Fruit fly (Drosophila melanogaster): ENCODE measurements around the gene CG7215.

The CG7215 gene

DNA sequence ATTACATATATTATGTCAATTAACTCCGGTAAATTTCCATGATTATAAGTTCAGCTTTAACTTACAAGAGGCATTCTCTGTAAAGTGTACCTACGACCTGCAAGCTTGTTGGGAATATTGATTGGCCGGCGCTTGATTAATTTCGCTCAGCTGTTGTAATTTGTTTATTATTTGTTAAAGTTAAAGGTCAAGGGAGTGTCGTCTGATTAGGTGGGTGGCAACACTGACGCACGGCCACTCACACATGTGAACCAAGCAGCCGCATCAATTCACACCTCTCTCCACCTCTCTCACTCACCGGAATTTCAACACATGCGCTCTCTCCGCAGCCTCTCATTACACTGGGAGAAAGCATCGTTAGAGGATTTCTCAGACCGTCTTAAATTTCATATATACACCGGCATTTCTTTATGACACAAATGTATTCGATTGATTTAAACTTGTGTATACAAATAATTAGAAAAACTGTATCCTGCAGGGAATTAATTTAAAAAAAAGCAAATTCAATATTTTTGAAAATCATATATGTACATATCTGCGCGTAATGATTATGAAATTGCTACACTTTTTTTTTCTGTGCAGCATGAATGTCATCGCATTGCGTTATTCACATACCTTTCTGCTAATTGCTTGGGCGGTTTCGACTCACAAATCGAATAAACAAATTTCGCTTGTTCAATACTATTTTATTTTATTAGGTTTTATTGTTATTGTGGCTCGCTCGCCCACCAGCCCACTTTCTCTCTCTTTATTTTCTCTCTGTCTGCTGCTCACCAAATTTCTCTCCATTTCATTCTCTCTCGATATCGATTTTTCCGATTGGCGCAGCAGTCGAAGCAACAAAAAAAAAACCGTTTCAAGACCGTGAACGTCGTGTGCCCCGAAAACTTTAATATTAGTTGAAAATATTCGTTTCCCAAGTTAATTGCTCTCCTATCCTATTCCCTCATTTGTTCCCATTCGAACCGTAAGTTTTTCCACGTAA, 5.2 kb upstream of the CG7215 start (continued):
- TF ChIP-seq sqz (GFP tag; optimal IDR thresholded peaks at IDR 0.05) (peak; percentile 81), CG8388 (GFP tag; optimal IDR thresholded peaks at IDR 0.05) (peak; percentile 92), sug (tag; optimal IDR thresholded peaks at IDR 0.05) (peak; percentile 89), Ada2b (GFP tag; IDR thresholded peaks at IDR 0.05) (peak; percentile 84), aop (GFP tag; IDR thresholded peaks at IDR 0.05) (peak; percentile 15; the same call in 1 of the 2 replicates), lilli (GFP tag; optimal IDR thresholded peaks at IDR 0.05) (peak; percentile 93), CG2120 (GFP tag; optimal IDR thresholded peaks at IDR 0.05) (peak; percentile 94), psq (GFP tag; optimal IDR thresholded peaks at IDR 0.05) (peak; percentile 66), CG8765 (GFP tag; IDR thresholded peaks at IDR 0.05) (peak; percentile 60), eyg (GFP tag; optimal IDR thresholded peaks at IDR 0.05) (peak; percentile 79), Bgb (GFP tag; IDR thresholded peaks at IDR 0.05; ENCODE audit: partially characterized antibody) (no peak), kni (GFP tag; optimal IDR thresholded peaks at IDR 0.05) (peak; percentile 85), HmgD (GFP tag; optimal IDR thresholded peaks at IDR 0.05) (peak; percentile 79), ham (GFP tag; IDR thresholded peaks at IDR 0.05) (no peak), CG15696 (tag; optimal IDR thresholded peaks at IDR 0.05) (peak; percentile 91), CG3281 (GFP tag; optimal IDR thresholded peaks at IDR 0.05) (peak; percentile 94), chinmo (GFP tag; IDR thresholded peaks at IDR 0.05; ENCODE audit: partially characterized antibody) (0 out of 4 replicates have a peak, but pooled peaks have one; percentile 32), BtbVII (GFP tag; optimal IDR thresholded peaks at IDR 0.05) (peak; percentile 92), NC2β (GFP tag; optimal IDR thresholded peaks at IDR 0.05) (peak; percentile 88), Atf-2 (GFP tag; optimal IDR thresholded peaks at IDR 0.05) (peak; percentile 92), unpg (GFP tag; optimal IDR thresholded peaks at IDR 0.05) (peak; percentile 93), so (GFP tag; IDR thresholded peaks at IDR 0.05) (peak; percentile 90), trem (tag; optimal IDR thresholded peaks at IDR 0.05) (peak; percentile 86), CG31224 (GFP tag; IDR thresholded peaks at IDR 0.05) (peak; percentile 77), croc (GFP tag; conservative IDR thresholded peaks at IDR 0.05) (peak; percentile 90), CG6254 (GFP tag; optimal IDR thresholded peaks at IDR 0.05) (peak; percentile 91), HLH54F (GFP tag; optimal IDR thresholded peaks at IDR 0.05) (peak; percentile 92), tio (GFP tag; optimal IDR thresholded peaks at IDR 0.05) (peak; percentile 94), br (optimal IDR thresholded peaks at IDR 0.05) (no peak), HHEX (GFP tag; optimal IDR thresholded peaks at IDR 0.05) (peak; percentile 92), Vsx1 (GFP tag; optimal IDR thresholded peaks at IDR 0.05) (peak; percentile 85), da (GFP tag; optimal IDR thresholded peaks at IDR 0.05) (peak; percentile 70), NFAT (GFP tag; IDR thresholded peaks at IDR 0.05) (peak; percentile 63; the same call in 1 of the 2 replicates), CG15479 (GFP tag; optimal IDR thresholded peaks at IDR 0.05) (peak; percentile 45), CG11560 (tag; IDR thresholded peaks at IDR 0.05) (peak; percentile 71; the same call in 2 of the 3 replicates), Sry-β (GFP tag; optimal IDR thresholded peaks at IDR 0.05) (peak; percentile 51), CG3726 (GFP tag; IDR thresholded peaks at IDR 0.05) (peak; percentile 72), CG6791 (GFP tag; IDR thresholded peaks at IDR 0.05; ENCODE audit: partially characterized antibody) (no peak), CG34224 (GFP tag; IDR thresholded peaks at IDR 0.05; ENCODE audit: partially characterized antibody) (no peak), CG12104 (GFP tag; optimal IDR thresholded peaks at IDR 0.05) (peak; percentile 93), D19B (GFP tag; optimal IDR thresholded peaks at IDR 0.05) (peak; percentile 73), Hmr (GFP tag; optimal IDR thresholded peaks at IDR 0.05) (peak; percentile 95), az2 (GFP tag; optimal IDR thresholded peaks at IDR 0.05) (peak; percentile 95), tx (GFP tag; optimal IDR thresholded peaks at IDR 0.05) (peak; percentile 83), tin (GFP tag; optimal IDR thresholded peaks at IDR 0.05) (peak; percentile 92), Sox102F (GFP tag; optimal IDR thresholded peaks at IDR 0.05) (peak; percentile 96), CG4854 (GFP tag; optimal IDR thresholded peaks at IDR 0.05) (peak; percentile 84), Fer1 (GFP tag; optimal IDR thresholded peaks at IDR 0.05) (peak; percentile 95)
